Fruit fly (Drosophila melanogaster) ovary, adult (tissue): Measurements from ENCODE around the gene Ugt316A1.

Experiments
- CG17801 ChIP-seq: fragments of 200-800 bp; optimal IDR thresholded peaks from 2 replicates; lab custom pipeline; 2019; ENCODE audit warnings: missing biosample characterization, mild to moderate bottlenecking, missing genetic modification characterization, moderate library complexity; ENCODE audit not compliant: partially characterized antibody

Gene Ugt316A1

dm6 chr3L:19041161-19041560, 21.5 kb downstream of the Ugt316A1 start:
- no peak for TF ChIP-seq CG17801 (GFP tag; lab: Kevin White, UChicago)

DNA sequence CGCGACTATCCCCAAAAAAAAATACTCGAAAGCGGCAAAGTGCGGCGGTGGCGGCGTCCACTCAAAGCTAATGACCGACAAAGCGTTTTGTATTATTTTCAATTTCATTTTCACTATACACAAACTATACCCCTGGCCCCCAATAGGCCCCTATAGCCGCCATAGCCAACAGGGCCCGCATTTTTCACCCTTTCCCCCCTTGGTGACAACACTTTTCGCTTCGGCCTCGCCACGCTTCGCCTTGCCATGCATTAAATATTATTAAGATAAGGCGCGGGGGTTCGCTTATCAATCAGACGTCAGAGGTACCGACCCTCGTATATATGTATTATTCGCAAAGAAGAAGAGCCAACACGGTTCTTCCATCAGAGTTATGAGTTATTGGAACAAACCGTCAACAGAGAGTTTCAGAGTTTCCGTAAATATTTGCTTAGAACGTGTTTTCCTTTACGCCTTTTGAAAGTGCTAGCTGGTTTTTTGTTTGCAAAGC, 22.4 kb downstream of the Ugt316A1 start:
- TF ChIP-seq CG17801 (GFP tag; lab: Kevin White, UChicago), result no peak

- TF ChIP-seq CG17801 (GFP tag; lab: Kevin White, UChicago), result no peak
These were observed 25.6 kb downstream of the Ugt316A1 start for dm6 chr3L:19037051-19037450.

- TF ChIP-seq CG17801 (GFP tag; lab: Kevin White, UChicago), result no peak
These were observed 26.5 kb downstream of the Ugt316A1 start for dm6 chr3L:19036119-19036518.

dm6 chr3L:19035163-19035900, 27.3 kb downstream of the Ugt316A1 start:
- TF ChIP-seq CG17801 (GFP tag; lab: Kevin White, UChicago), result no peak

DNA sequence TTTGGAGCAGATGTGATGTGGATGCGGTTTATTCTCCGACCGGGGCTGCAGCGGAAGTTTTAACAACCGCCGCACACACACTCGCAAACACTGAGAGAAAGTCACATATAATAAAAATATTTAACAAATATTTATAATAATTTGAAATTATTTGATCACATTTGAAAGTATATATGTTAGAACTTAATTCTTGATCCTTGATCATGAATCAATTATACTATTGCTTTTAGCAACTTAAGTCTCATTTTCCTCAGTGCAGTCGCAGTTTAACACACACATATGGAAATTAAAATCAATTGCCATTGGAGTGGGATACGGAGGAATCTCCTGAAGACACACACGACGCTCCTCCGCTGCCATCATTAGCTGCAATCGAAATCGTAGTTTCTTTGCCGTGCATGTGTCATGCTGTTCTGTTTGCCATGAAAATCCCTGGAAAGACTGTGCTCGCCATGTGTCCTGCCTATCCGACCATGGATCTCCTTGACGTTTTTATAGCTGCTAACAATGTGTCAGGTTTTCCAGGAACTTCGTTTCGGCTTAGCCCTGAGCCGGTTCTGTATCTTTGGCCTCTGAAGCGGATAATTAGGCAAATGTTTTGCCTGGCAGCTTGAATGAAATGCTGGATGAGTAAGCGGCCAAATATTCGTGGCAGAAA, 29.3 kb downstream of the Ugt316A1 start:
- TF ChIP-seq CG17801 (GFP tag; lab: Kevin White, UChicago), result no peak

- no peak for TF ChIP-seq CG17801 (GFP tag; lab: Kevin White, UChicago)
These were observed 29.9 kb downstream of the Ugt316A1 start for dm6 chr3L:19032676-19033075.

DNA sequence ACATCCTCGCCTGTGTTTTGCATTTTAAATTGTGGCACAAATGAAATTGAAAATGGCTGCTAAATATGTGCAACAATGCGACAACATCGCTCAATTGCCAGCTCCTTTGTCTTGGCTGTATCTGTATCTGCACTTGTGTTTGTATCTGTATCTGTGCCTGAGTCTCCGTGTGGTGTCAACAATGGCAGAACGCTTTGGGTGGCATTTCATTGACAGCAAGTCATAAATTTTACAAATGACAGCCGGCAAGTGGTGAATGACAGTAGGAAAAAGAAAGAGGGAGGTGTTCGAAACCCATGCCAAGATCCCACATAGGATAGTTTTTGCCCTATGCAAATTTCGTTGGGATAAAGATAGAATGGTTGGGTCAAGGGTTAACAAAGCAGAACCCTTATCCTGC, 30.8 kb downstream of the Ugt316A1 start:
- TF ChIP-seq CG17801 (GFP tag; lab: Kevin White, UChicago), result no peak

DNA sequence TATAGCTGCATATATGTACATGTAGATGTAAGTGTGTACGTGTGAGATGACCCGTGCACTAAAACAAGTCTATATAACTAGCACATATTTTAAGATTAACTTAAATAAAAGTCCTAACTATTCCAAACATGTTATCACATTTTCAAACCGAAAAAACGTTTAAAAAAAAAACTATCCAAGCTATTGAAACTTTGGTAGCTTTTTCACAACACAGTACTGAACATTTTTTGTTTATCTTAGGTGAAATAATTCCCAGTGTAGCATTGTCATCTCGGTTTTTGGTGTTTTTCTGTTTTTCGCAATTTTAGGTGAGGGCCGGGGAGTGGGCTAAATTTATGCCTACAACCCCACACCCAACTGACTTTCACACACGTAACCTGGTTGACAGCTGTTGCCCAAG, 35.4 kb downstream of the Ugt316A1 start:
- no peak for TF ChIP-seq CG17801 (GFP tag; lab: Kevin White, UChicago)

DNA sequence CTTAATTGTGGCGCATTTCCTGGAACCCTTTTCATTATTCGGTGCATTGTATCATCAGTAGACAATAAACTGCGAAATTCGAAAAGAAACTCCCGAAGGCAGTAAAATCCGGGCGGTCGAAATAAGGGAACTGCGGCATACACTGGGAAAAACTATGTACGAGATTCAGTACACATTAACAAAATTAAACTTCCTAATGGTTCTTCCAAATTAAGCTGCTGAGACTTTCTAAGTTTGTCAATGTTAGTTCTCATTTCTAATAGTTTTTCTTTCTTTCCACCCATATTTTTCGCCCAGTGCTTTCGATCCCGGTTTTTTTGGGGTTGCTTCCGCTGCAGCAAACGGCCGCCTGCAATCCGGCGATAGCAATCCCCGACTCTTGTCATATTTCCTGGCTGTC, 37.8 kb downstream of the Ugt316A1 start:
- TF ChIP-seq CG17801 (GFP tag; lab: Kevin White, UChicago), result no peak

DNA sequence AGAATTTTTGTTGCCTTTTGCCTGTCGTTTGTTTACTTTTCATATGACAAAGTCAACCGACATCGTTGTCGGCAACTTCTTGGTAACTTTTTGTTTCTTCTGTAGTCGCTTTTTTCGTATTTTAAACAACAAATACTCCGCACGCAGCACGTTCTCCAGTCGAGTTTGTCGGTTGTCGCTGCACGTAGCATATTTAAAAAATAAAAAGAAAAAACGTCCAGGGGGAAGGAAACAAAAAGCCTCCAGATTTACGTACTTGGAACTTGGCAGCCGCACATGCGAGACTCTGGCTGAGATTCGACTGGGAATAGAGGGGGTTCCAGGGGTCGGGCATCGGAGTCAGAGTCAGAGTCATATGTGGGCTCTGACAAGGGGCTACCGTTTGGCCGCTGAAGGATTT, 40.9 kb downstream of the Ugt316A1 start:
- TF ChIP-seq CG17801 (GFP tag; lab: Kevin White, UChicago), result no peak

DNA sequence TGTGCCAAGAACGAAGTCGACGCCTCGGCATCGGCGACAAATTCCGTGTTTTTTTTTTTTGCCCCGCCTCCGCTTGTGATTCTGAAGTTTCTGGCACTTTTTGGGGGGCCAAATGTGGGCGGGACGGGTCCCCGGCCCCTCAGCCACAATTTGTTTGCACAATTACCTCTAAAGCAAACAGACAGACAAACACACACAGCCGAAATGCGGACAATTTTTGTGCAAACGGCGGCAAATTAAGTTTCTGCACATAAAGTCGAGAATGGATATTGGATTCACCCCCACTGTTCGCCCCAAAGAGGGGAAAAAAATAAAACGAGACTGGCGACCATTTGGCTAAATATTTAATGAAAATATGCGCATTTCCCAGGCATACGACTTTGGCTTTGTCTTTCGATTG, 42.1 kb downstream of the Ugt316A1 start:
- TF ChIP-seq CG17801 (GFP tag; lab: Kevin White, UChicago), result no peak

DNA sequence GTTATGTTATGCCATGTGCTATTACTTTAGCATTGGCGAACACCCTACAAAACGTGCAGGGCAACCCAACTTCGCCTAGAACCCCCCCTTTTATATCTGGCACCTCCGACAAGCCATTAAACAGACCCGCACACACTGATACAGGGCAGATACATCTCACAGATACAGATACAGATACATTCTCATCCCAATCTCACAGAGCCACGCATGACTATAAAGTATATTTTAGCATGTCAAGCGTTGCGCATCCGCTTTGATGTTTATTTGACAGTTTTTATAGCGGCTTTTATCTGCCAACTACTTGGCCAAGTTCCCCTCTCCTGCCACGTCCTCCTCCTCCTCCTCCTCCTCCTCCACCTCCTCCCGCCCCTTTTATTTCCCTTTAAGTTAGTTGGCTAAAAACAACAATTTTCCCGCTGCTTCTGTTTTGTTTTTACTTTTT, 43.3 kb downstream of the Ugt316A1 start:
- TF ChIP-seq CG17801 (GFP tag; lab: Kevin White, UChicago), result no peak

- no peak for TF ChIP-seq CG17801 (GFP tag; lab: Kevin White, UChicago)
These were observed 44.2 kb downstream of the Ugt316A1 start for dm6 chr3L:19018440-19018839.

DNA sequence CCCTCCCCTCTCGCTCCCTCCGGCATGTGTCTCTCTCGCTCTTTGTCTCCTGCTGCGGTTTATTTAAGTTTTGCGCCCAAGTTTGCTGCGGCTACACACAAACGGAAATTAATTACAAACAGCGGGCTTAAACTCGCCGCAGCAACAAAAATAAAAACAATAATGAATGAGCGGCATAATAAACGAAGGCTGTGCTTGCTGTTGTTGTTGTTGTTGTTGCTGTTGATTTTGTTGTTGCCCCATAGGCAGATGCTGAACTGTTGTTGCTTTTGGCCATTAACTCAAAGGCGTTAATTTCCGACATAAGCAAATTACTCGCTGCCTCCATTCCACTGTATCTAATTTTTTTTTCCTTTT, 45.8 kb downstream of the Ugt316A1 start:
- no peak for TF ChIP-seq CG17801 (GFP tag; lab: Kevin White, UChicago)
